Worm (Caenorhabditis elegans) whole organism, young adult: ENCODE data around the gene B0336.12.
A peak's percentile ranks its signal among the peaks of the same experiment; 100 is the strongest.

Source experiments
- C17E4.6 ChIP-seq: fragments of 200-800 bp; sonication (Bioruptor generic); IDR thresholded peaks from 2 replicates; pipeline ENCODE4 v1.3.6; 2022; ENCODE audit warnings: missing genetic modification reagents, missing genetic modification characterization, missing compliant biosample characterization
- D2030.7 ChIP-seq: fragments of 200-800 bp; sonication (Bioruptor generic); IDR thresholded peaks from 2 replicates; pipeline ENCODE4 v1.3.6; 2022; ENCODE audit warnings: missing genetic modification reagents, missing genetic modification characterization, missing compliant biosample characterization
- F10E7.11 ChIP-seq: sonication (generic microtip); optimal IDR thresholded peaks from 2 replicates; lab custom pipeline; 2017; ENCODE audit warnings: mild to moderate bottlenecking, missing genetic modification characterization, moderate library complexity, missing compliant biosample characterization
- F33H1.4 ChIP-seq: fragments of 200-800 bp; sonication (Bioruptor generic); IDR thresholded peaks from 2 replicates; pipeline ENCODE4 v1.3.6; 2022; ENCODE audit warnings: missing genetic modification reagents, missing genetic modification characterization, missing compliant biosample characterization
- F39B2.1 ChIP-seq: fragments of 200-800 bp; sonication (Bioruptor generic); IDR thresholded peaks from 2 replicates; pipeline ENCODE4 v1.3.6; 2022; ENCODE audit warnings: missing genetic modification reagents, missing genetic modification characterization, missing compliant biosample characterization
- K12H6.12 ChIP-seq: fragments of 200-800 bp; sonication (Bioruptor generic); optimal IDR thresholded peaks from 2 replicates; lab custom pipeline; 2018; ENCODE audit warnings: mild to moderate bottlenecking, missing genetic modification characterization, missing compliant biosample characterization
- T26A5.8 ChIP-seq: sonication (generic microtip); optimal IDR thresholded peaks from 2 replicates; lab custom pipeline; 2016; ENCODE audit warnings: missing genetic modification characterization, missing compliant biosample characterization
- Y53F4B.3 ChIP-seq: fragments of 200-800 bp; sonication (Bioruptor generic); IDR thresholded peaks from 2 replicates; pipeline ENCODE4 v1.3.6; 2022; ENCODE audit warnings: missing genetic modification reagents, missing genetic modification characterization, missing compliant biosample characterization
- Y53G8AR.9 ChIP-seq: fragments of 200-800 bp; sonication (Bioruptor generic); conservative IDR thresholded peaks from 2 replicates; pipeline ENCODE4 v1.3.6; 2022; ENCODE audit warnings: missing genetic modification reagents, missing genetic modification characterization, missing compliant biosample characterization
- Y67H2A.10 ChIP-seq: fragments of 200-800 bp; sonication (Bioruptor generic); conservative IDR thresholded peaks from 2 replicates; pipeline ENCODE4 v1.3.6; 2022; ENCODE audit warnings: missing genetic modification reagents, missing genetic modification characterization, missing compliant biosample characterization
- Y79H2A.3 ChIP-seq: fragments of 200-800 bp; sonication (Bioruptor generic); conservative IDR thresholded peaks from 2 replicates; pipeline ENCODE4 v1.3.6; 2022; ENCODE audit warnings: missing genetic modification reagents, missing genetic modification characterization, missing compliant biosample characterization
- akir-1 ChIP-seq: fragments of 200-800 bp; sonication (Bioruptor generic); optimal IDR thresholded peaks from 2 replicates; lab custom pipeline; 2018; ENCODE audit warnings: mild to moderate bottlenecking, missing genetic modification characterization, moderate library complexity, missing compliant biosample characterization
- ama-1 ChIP-seq, 3 experiments: fragments of 150-350 bp in 1 of 3; sonication (generic microtip) in 2 of 3; optimal IDR thresholded peaks; 2 replicates each; lab custom pipeline; 2014 to 2018; ENCODE audit warnings: missing biosample characterization in 2 of 3, missing genetic modification characterization in 2 of 3, missing genetic modification reagents in 2 of 3
- aptf-2 ChIP-seq: fragments of 200-800 bp; sonication (Bioruptor generic); conservative IDR thresholded peaks from 2 replicates; pipeline ENCODE4 v1.3.6; 2022; ENCODE audit warnings: missing genetic modification reagents, missing genetic modification characterization, missing compliant biosample characterization
- aptf-3 ChIP-seq: fragments of 200-800 bp; sonication (Bioruptor generic); IDR thresholded peaks from 2 replicates; pipeline ENCODE4 v1.3.6; 2022; ENCODE audit warnings: missing genetic modification characterization, missing compliant biosample characterization
- athp-1 ChIP-seq: sonication (generic microtip); optimal IDR thresholded peaks from 2 replicates; lab custom pipeline; 2017; ENCODE audit warnings: mild to moderate bottlenecking, missing genetic modification characterization, missing compliant biosample characterization
- attf-5 ChIP-seq: fragments of 200-800 bp; sonication (Bioruptor generic); optimal IDR thresholded peaks from 2 replicates; lab custom pipeline; 2018; ENCODE audit warnings: mild to moderate bottlenecking, missing genetic modification characterization, missing compliant biosample characterization
- attf-6 ChIP-seq: fragments of 200-800 bp; sonication (Bioruptor generic); IDR thresholded peaks from 2 replicates; pipeline ENCODE4 v1.3.6; 2022; ENCODE audit warnings: missing genetic modification reagents, missing genetic modification characterization, missing compliant biosample characterization
- cebp-1 ChIP-seq, 2 experiments: fragments of 200-800 bp in 1 of 2; sonication (Bioruptor generic) in 1 of 2; sonication (generic microtip) in 1 of 2; IDR thresholded peaks in 1 of 2; optimal IDR thresholded peaks in 1 of 2; 2 replicates each; pipeline versions ENCODE4 v1.3.6 to Lab custom; 2017 to 2022; ENCODE audit warnings: missing compliant biosample characterization in 2 of 2, missing genetic modification characterization in 2 of 2, mild to moderate bottlenecking in 1 of 2, missing genetic modification reagents in 1 of 2, moderate library complexity in 1 of 2
- ceh-100 ChIP-seq: fragments of 200-800 bp; sonication (Bioruptor generic); IDR thresholded peaks from 2 replicates; pipeline ENCODE4 v1.3.6; 2022; ENCODE audit warnings: missing genetic modification reagents, missing genetic modification characterization, missing compliant biosample characterization
- ceh-27 ChIP-seq: fragments of 200-800 bp; sonication (Bioruptor generic); optimal IDR thresholded peaks from 2 replicates; lab custom pipeline; 2018; ENCODE audit warnings: mild to moderate bottlenecking, missing genetic modification characterization, moderate library complexity, missing compliant biosample characterization
- ceh-58 ChIP-seq: fragments of 200-800 bp; sonication (Bioruptor generic); IDR thresholded peaks from 2 replicates; pipeline ENCODE4 v1.3.6; 2022; ENCODE audit warnings: missing genetic modification characterization, missing compliant biosample characterization
- ceh-79 ChIP-seq: sonication (generic microtip); optimal IDR thresholded peaks from 2 replicates; lab custom pipeline; 2017; ENCODE audit warnings: mild to moderate bottlenecking, missing genetic modification characterization, missing compliant biosample characterization
- dox-1 ChIP-seq: fragments of 200-800 bp; sonication (Bioruptor generic); IDR thresholded peaks from 2 replicates; pipeline ENCODE4 v1.3.6; 2022; ENCODE audit warnings: missing genetic modification reagents, missing genetic modification characterization, missing compliant biosample characterization
- dpff-1 ChIP-seq: sonication (generic microtip); optimal IDR thresholded peaks from 2 replicates; lab custom pipeline; 2017; ENCODE audit warnings: mild to moderate bottlenecking, missing genetic modification characterization, missing compliant biosample characterization
- efl-1 ChIP-seq: fragments of 150-350 bp; optimal IDR thresholded peaks from 2 replicates; lab custom pipeline; 2014; ENCODE audit warnings: missing biosample characterization, missing genetic modification reagents, missing genetic modification characterization
- egl-18 ChIP-seq: fragments of 200-800 bp; sonication (Bioruptor generic); IDR thresholded peaks from 2 replicates; pipeline ENCODE4 v1.3.6; 2022; ENCODE audit warnings: missing genetic modification reagents, missing genetic modification characterization, missing compliant biosample characterization
- egl-44 ChIP-seq: fragments of 200-800 bp; sonication (Bioruptor generic); IDR thresholded peaks from 2 replicates; pipeline ENCODE4 v1.3.6; 2022; ENCODE audit warnings: missing genetic modification reagents, missing genetic modification characterization, missing compliant biosample characterization
- ets-4 ChIP-seq: fragments of 200-800 bp; sonication (Bioruptor generic); optimal IDR thresholded peaks from 2 replicates; lab custom pipeline; 2018; ENCODE audit warnings: mild to moderate bottlenecking, missing genetic modification characterization, missing compliant biosample characterization
- gei-17 ChIP-seq: fragments of 200-800 bp; sonication (Bioruptor generic); optimal IDR thresholded peaks from 2 replicates; lab custom pipeline; 2018; ENCODE audit warnings: mild to moderate bottlenecking, missing genetic modification characterization, missing compliant biosample characterization
- him-1 ChIP-seq: sonication (generic microtip); optimal IDR thresholded peaks from 2 replicates; lab custom pipeline; 2016; ENCODE audit warnings: missing genotype, missing genetic modification reagents, missing genetic modification characterization, missing compliant biosample characterization
- hsf-1 ChIP-seq: fragments of 200-800 bp; sonication (Bioruptor generic); IDR thresholded peaks from 2 replicates; pipeline ENCODE4 v1.3.6; 2022; ENCODE audit warnings: missing genetic modification reagents, missing genetic modification characterization, missing compliant biosample characterization
- lin-26 ChIP-seq: fragments of 200-800 bp; sonication (Bioruptor generic); IDR thresholded peaks from 2 replicates; pipeline ENCODE4 v1.3.6; 2022; ENCODE audit warnings: missing genetic modification reagents, missing genetic modification characterization, missing compliant biosample characterization
- lin-35 ChIP-seq, 3 experiments: fragments of 150-350 bp in 2 of 3; sonication (generic microtip) in 1 of 3; optimal IDR thresholded peaks; 2 replicates each; lab custom pipeline; 2014 to 2018; ENCODE audit warnings: missing biosample characterization in 3 of 3, missing genetic modification characterization in 3 of 3, missing genetic modification reagents in 3 of 3
- lsy-27 ChIP-seq: sonication (generic microtip); optimal IDR thresholded peaks from 2 replicates; lab custom pipeline; 2017; ENCODE audit warnings: missing genetic modification characterization, mild to moderate bottlenecking, missing compliant biosample characterization, antibody characterized with exemption, missing genotype, borderline replicate concordance; ENCODE audit not compliant: insufficient read depth
- madf-10 ChIP-seq: sonication (generic microtip); optimal IDR thresholded peaks from 2 replicates; lab custom pipeline; 2016; ENCODE audit warnings: mild to moderate bottlenecking, missing genetic modification characterization, missing compliant biosample characterization
- mel-28 ChIP-seq: sonication (generic microtip); optimal IDR thresholded peaks from 2 replicates; lab custom pipeline; 2016; ENCODE audit warnings: borderline replicate concordance, mild to moderate bottlenecking, missing genetic modification characterization, missing compliant biosample characterization
- nfyb-1 ChIP-seq: fragments of 200-800 bp; sonication (Bioruptor generic); IDR thresholded peaks from 2 replicates; pipeline ENCODE4 v1.3.6; 2022; ENCODE audit warnings: missing genetic modification reagents, missing genetic modification characterization, missing compliant biosample characterization
- nhr-90 ChIP-seq: sonication (generic microtip); optimal IDR thresholded peaks from 2 replicates; lab custom pipeline; 2016; ENCODE audit warnings: missing genotype, mild to moderate bottlenecking, missing genetic modification characterization, missing compliant biosample characterization
- pbrm-1 ChIP-seq: fragments of 200-800 bp; sonication (Bioruptor generic); IDR thresholded peaks from 2 replicates; pipeline ENCODE4 v1.3.6; 2022; ENCODE audit warnings: missing genetic modification reagents, missing genetic modification characterization, missing compliant biosample characterization
- repo-1 ChIP-seq: sonication (generic microtip); optimal IDR thresholded peaks from 2 replicates; lab custom pipeline; 2017; ENCODE audit warnings: mild to moderate bottlenecking, missing genetic modification characterization, missing compliant biosample characterization
- snpc-1.3 ChIP-seq: sonication (generic microtip); optimal IDR thresholded peaks from 2 replicates; lab custom pipeline; 2017; ENCODE audit warnings: missing genetic modification characterization, mild to moderate bottlenecking, missing compliant biosample characterization, antibody characterized with exemption, moderate library complexity, missing genotype, missing genetic modification reagents; ENCODE audit not compliant: insufficient read depth
- snpc-3.4 ChIP-seq: sonication (generic microtip); optimal IDR thresholded peaks from 2 replicates; lab custom pipeline; 2017; ENCODE audit warnings: missing genetic modification characterization, mild to moderate bottlenecking, missing compliant biosample characterization, antibody characterized with exemption, moderate library complexity, missing genotype, missing genetic modification reagents
- unc-62 ChIP-seq: fragments of 150-350 bp; optimal IDR thresholded peaks from 2 replicates; lab custom pipeline; 2014; ENCODE audit warnings: missing biosample characterization, missing genetic modification reagents, missing genetic modification characterization
- ztf-18 ChIP-seq: sonication (generic microtip); optimal IDR thresholded peaks from 2 replicates; lab custom pipeline; 2016; ENCODE audit warnings: missing genotype, mild to moderate bottlenecking, missing genetic modification characterization, missing compliant biosample characterization
- ztf-22 ChIP-seq: fragments of 200-800 bp; sonication (Bioruptor generic); optimal IDR thresholded peaks from 2 replicates; lab custom pipeline; 2018; ENCODE audit warnings: mild to moderate bottlenecking, missing genetic modification characterization, moderate library complexity, missing compliant biosample characterization
- ztf-28 ChIP-seq: fragments of 200-800 bp; sonication (Bioruptor generic); IDR thresholded peaks from 2 replicates; pipeline ENCODE4 v1.3.6; 2022; ENCODE audit warnings: missing genetic modification reagents, missing genetic modification characterization, missing compliant biosample characterization

Gene B0336.12

ce11 chrIII:5678935-5679334, 31.0 kb downstream of the B0336.12 start, which contains the start of the genes ska-3 and rps-12 (continued):
- TF ChIP-seq aptf-2 (GFP tag; lab: Robert Waterston, UW) (peak; percentile 74), repo-1 (tag; lab: Kevin White, UChicago) (peak; percentile 90), Y79H2A.3 (GFP tag; lab: Robert Waterston, UW) (peak; percentile 69), ztf-22 (GFP tag; lab: Kevin White, UChicago) (peak; percentile 47), C17E4.6 (GFP tag; lab: Robert Waterston, UW) (peak; percentile 94), D2030.7 (peak; percentile 92), K12H6.12 (tag; lab: Kevin White, UChicago) (peak; percentile 91), nhr-90 (tag; lab: Kevin White, UChicago) (peak; percentile 26), F10E7.11 (tag; lab: Kevin White, UChicago) (no peak), mel-28 (tag; lab: Kevin White, UChicago) (no peak), lin-35 (GFP tag; optimal IDR thresholded peaks at IDR 0.05; lab: Kevin White, UChicago) (peak; percentile 48 to 99 (median 88)), akir-1 (no peak), athp-1 (peak; percentile 93), Y53F4B.3 (GFP tag; lab: Robert Waterston, UW) (0 out of 2 replicates have a peak, but pooled peaks have one; percentile 23), Y53G8AR.9 (GFP tag; lab: Robert Waterston, UW) (peak; percentile 98), dpff-1 (tag; lab: Kevin White, UChicago) (no peak), F39B2.1 (GFP tag; lab: Robert Waterston, UW) (0 out of 2 replicates have a peak, but pooled peaks have one; percentile 55), dox-1 (GFP tag; lab: Robert Waterston, UW) (peak; percentile 97), ceh-79 (no peak), Y67H2A.10 (peak; percentile 82), egl-18 (GFP tag; lab: Robert Waterston, UW) (peak; percentile 89), snpc-1.3 (tag; lab: Kevin White, UChicago) (peak; percentile 88), unc-62 (GFP tag; lab: Kevin White, UChicago) (peak; percentile 4), ceh-100 (GFP tag; lab: Robert Waterston, UW) (peak; percentile 83), hsf-1 (peak; percentile 82), egl-44 (no peak), lin-26 (GFP tag; lab: Robert Waterston, UW) (no peak; the same call in 1 of the 2 replicates), madf-10 (tag; lab: Kevin White, UChicago) (peak; percentile 88), snpc-3.4 (tag; lab: Kevin White, UChicago) (peak; percentile 93), him-1 (tag; lab: Kevin White, UChicago) (peak; percentile 84), ztf-28 (peak; percentile 52; the same call in 1 of the 2 replicates), T26A5.8 (tag; lab: Kevin White, UChicago) (no peak), attf-6 (GFP tag; lab: Robert Waterston, UW) (no peak), lsy-27 (peak; percentile 19), gei-17 (GFP tag; lab: Kevin White, UChicago) (peak; percentile 79), aptf-3 (GFP tag; lab: Robert Waterston, UW) (no peak), attf-5 (GFP tag; lab: Kevin White, UChicago) (peak; percentile 99), ceh-27 (GFP tag; lab: Kevin White, UChicago) (peak; percentile 94), ets-4 (GFP tag; lab: Kevin White, UChicago) (no peak), cebp-1 (GFP tag; IDR thresholded peaks at IDR 0.05; lab: Robert Waterston, UW) (peak; percentile 83), cebp-1 (tag; optimal IDR thresholded peaks at IDR 0.05; lab: Kevin White, UChicago) (peak; percentile 94), ztf-18 (peak; percentile 79), efl-1 (GFP tag; lab: Kevin White, UChicago) (peak; percentile 93), F33H1.4 (peak; percentile 93), ceh-58 (GFP tag; lab: Robert Waterston, UW) (no peak), pbrm-1 (GFP tag; lab: Robert Waterston, UW) (peak; percentile 96), nfyb-1 (GFP tag; lab: Robert Waterston, UW) (peak; percentile 96), ama-1 (optimal IDR thresholded peaks at IDR 0.05; lab: Kevin White, UChicago) (peak; percentile 7), ama-1 (GFP tag; optimal IDR thresholded peaks at IDR 0.05; lab: Kevin White, UChicago) (no peak)
